Worm (Caenorhabditis elegans): ENCODE results near the gene dhhc-13.

DNA sequence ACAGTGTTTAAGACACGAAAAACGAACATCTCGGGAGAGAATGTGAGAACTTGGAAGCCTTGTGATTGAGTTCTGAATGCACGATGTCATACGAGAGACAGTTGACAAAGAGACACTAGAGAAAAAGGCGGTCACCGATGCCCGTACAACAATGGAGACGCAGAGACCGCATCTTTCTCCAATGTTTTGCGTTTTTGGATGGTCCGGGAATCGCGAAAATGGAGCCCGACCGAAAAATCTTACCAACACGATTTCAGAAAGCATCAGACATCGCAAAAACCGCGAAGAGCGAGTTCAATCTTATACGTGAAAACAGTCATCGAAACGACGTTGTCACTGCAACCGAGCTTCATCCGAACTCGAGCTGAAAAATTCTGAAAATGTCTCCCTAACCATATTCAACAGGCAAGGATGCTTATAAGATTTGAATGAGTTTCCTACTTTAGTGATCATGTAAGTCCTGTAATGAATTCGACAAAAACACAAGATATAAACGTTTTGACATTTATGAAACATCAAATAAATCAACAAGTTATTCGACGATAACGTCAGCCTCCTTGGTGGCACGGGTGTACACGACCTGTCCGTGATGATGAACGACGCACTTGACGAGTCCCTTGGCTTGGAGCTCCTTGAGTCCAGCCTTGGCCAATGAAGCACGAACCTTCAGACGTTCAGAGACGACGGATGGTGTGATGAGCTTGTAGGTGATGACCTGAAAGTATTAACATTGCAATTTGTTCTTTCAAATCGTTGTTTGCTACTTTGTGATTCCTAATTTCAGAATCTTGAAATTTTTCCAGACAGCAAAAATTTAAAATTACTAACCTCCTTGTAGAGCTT lies 29.7 kb downstream of the dhhc-13 start, which contains the start of gene inx-7:
- TF ChIP-seq ceh-63 (GFP tag; optimal IDR thresholded peaks at IDR 0.05) (no peak), aly-2 (tag; optimal IDR thresholded peaks at IDR 0.05) (no peak), C34B4.2 (tag; optimal IDR thresholded peaks at IDR 0.05) (no peak), ama-1 (optimal IDR thresholded peaks at IDR 0.05) (no peak), egl-27 (tag; optimal IDR thresholded peaks at IDR 0.05) (no peak)

Measured in whole organism, L1 larva.